Comparison of ENCODE assay signal across 6 worm cellular contexts in genomic region chrX:5086212-5086611, ce11.
TF ChIP-seq lines count a peak whose summit lies in the region.

No protein-coding gene starts in this region.

TF ChIP-seq in whole organism, L1 larva, 84 proteins besides CTCF, POLR2A, EP300 and RAD21 (continues in another document):
- TF ChIP-seq nhr-20 (tag; optimal IDR thresholded peaks at IDR 0.05; lab: Kevin White, UChicago) (no peak), unc-130 (tag; optimal IDR thresholded peaks at IDR 0.05; lab: Kevin White, UChicago) (no peak), nhr-19 (GFP tag; conservative IDR thresholded peaks at IDR 0.05; lab: Robert Waterston, UW) (no peak), rnt-1 (tag; optimal IDR thresholded peaks at IDR 0.05; lab: Kevin White, UChicago) (peak; percentile 6), ceh-82 (tag; optimal IDR thresholded peaks at IDR 0.05; lab: Kevin White, UChicago) (no peak), ztf-4 (tag; optimal IDR thresholded peaks at IDR 0.05; lab: Kevin White, UChicago) (no peak), swsn-7 (tag; optimal IDR thresholded peaks at IDR 0.05; lab: Kevin White, UChicago) (peak; percentile 12), efl-3 (GFP tag; optimal IDR thresholded peaks at IDR 0.05; lab: Kevin White, UChicago) (no peak), snu-23 (GFP tag; optimal IDR thresholded peaks at IDR 0.05; lab: Kevin White, UChicago) (no peak), nhr-84 (tag; optimal IDR thresholded peaks at IDR 0.05; lab: Kevin White, UChicago) (no peak), zip-4 (GFP tag; optimal IDR thresholded peaks at IDR 0.05; lab: Kevin White, UChicago) (no peak), efl-1 (optimal IDR thresholded peaks at IDR 0.05; lab: Kevin White, UChicago) (no peak), efl-1 (GFP tag; optimal IDR thresholded peaks at IDR 0.05 in 1 of 2; lab: Kevin White, UChicago) (no peak), tlp-1 (tag; optimal IDR thresholded peaks at IDR 0.05; lab: Kevin White, UChicago) (no peak), lin-35 (GFP tag; optimal IDR thresholded peaks at IDR 0.05; lab: Kevin White, UChicago) (peak in 1 of 2 experiments; percentile 4), nhr-76 (tag; optimal IDR thresholded peaks at IDR 0.05; lab: Kevin White, UChicago) (no peak)

TF ChIP-seq in whole organism, L2 larva, 48 proteins besides CTCF, POLR2A, EP300 and RAD21:
- TF ChIP-seq C34F6.9 (tag; optimal IDR thresholded peaks at IDR 0.05; lab: Kevin White, UChicago) (peak; percentile 2), unc-55 (GFP tag; optimal IDR thresholded peaks at IDR 0.05; lab: Kevin White, UChicago) (no peak), nhr-23 (tag; optimal IDR thresholded peaks at IDR 0.05; lab: Kevin White, UChicago) (no peak), zag-1 (tag; optimal IDR thresholded peaks at IDR 0.05; lab: Kevin White, UChicago) (peak; percentile 3), crh-2 (tag; optimal IDR thresholded peaks at IDR 0.05; lab: Kevin White, UChicago) (peak; percentile 26), alr-1 (tag; optimal IDR thresholded peaks at IDR 0.05; lab: Kevin White, UChicago) (no peak), nhr-129 (tag; optimal IDR thresholded peaks at IDR 0.05; lab: Kevin White, UChicago) (peak; percentile 35), dmd-4 (tag; optimal IDR thresholded peaks at IDR 0.05; lab: Kevin White, UChicago) (no peak), nhr-77 (tag; optimal IDR thresholded peaks at IDR 0.05; lab: Kevin White, UChicago) (no peak)

TF ChIP-seq in whole organism, L3 larva, 47 proteins besides CTCF, POLR2A, EP300 and RAD21:
- no peak for TF ChIP-seq pqm-1 (tag; optimal IDR thresholded peaks at IDR 0.05; lab: Kevin White, UChicago)
- no peak for TF ChIP-seq elt-1 (tag; optimal IDR thresholded peaks at IDR 0.05; lab: Kevin White, UChicago)
- no peak for TF ChIP-seq nhr-12 (tag; optimal IDR thresholded peaks at IDR 0.05; lab: Kevin White, UChicago)
- no peak for TF ChIP-seq ceh-28 (tag; optimal IDR thresholded peaks at IDR 0.05; lab: Kevin White, UChicago)
- TF ChIP-seq tbx-2 (tag; optimal IDR thresholded peaks at IDR 0.05; lab: Kevin White, UChicago), result no peak
- TF ChIP-seq pha-4 (tag; optimal IDR thresholded peaks at IDR 0.05; lab: Kevin White, UChicago), result peak; percentile 72
- no peak for TF ChIP-seq ZK546.5 (tag; optimal IDR thresholded peaks at IDR 0.05; lab: Kevin White, UChicago)
- no peak for TF ChIP-seq nhr-25 (tag; optimal IDR thresholded peaks at IDR 0.05; lab: Kevin White, UChicago)
- TF ChIP-seq snpc-4 (tag; optimal IDR thresholded peaks at IDR 0.05; lab: Kevin White, UChicago), result peak; percentile 0
TF ChIP-seq in whole organism, L3 larva: peak in this region for 2.

TF ChIP-seq in whole organism, L4 larva, 104 proteins besides CTCF, POLR2A, EP300 and RAD21 (continues in another document):
- TF ChIP-seq Y48G9A.11 (GFP tag; IDR thresholded peaks at IDR 0.05; lab: Robert Waterston, UW) (no peak), ZK337.2 (GFP tag; IDR thresholded peaks at IDR 0.05; lab: Robert Waterston, UW) (no peak), daf-16 (GFP tag; optimal IDR thresholded peaks at IDR 0.05; lab: Kevin White, UChicago) (peak in 1 of 2 experiments; percentile 23), daf-16 (tag; optimal IDR thresholded peaks at IDR 0.05; lab: Kevin White, UChicago) (peak; percentile 94), hmg-1.1 (GFP tag; IDR thresholded peaks at IDR 0.05; lab: Robert Waterston, UW) (no peak), mep-1 (tag; optimal IDR thresholded peaks at IDR 0.05; lab: Kevin White, UChicago) (peak; percentile 24), unc-62 (GFP tag; optimal IDR thresholded peaks at IDR 0.05 in 1 of 2; lab: Kevin White, UChicago) (peak in 1 of 2 experiments; percentile 35), unc-62 (tag; optimal IDR thresholded peaks at IDR 0.05; lab: Kevin White, UChicago) (no peak), hlh-30 (tag; optimal IDR thresholded peaks at IDR 0.05; lab: Kevin White, UChicago; ENCODE audit: insufficient read depth) (peak; percentile 12), lin-13 (GFP tag; optimal IDR thresholded peaks at IDR 0.05; lab: Kevin White, UChicago) (no peak), mxl-2 (GFP tag; conservative IDR thresholded peaks at IDR 0.05; lab: Robert Waterston, UW) (no peak), lim-7 (GFP tag; IDR thresholded peaks at IDR 0.05; lab: Robert Waterston, UW) (no peak), saeg-2 (GFP tag; IDR thresholded peaks at IDR 0.05; lab: Robert Waterston, UW) (no peak), aly-2 (tag; optimal IDR thresholded peaks at IDR 0.05; lab: Kevin White, UChicago) (no peak), dmd-6 (GFP tag; IDR thresholded peaks at IDR 0.05; lab: Robert Waterston, UW) (no peak), F49E8.2 (tag; optimal IDR thresholded peaks at IDR 0.05; lab: Kevin White, UChicago; ENCODE audit: borderline replicate concordance) (no peak), snpc-4 (tag; optimal IDR thresholded peaks at IDR 0.05; lab: Kevin White, UChicago) (no peak), zag-1 (tag; optimal IDR thresholded peaks at IDR 0.05; lab: Kevin White, UChicago) (no peak), dve-1 (tag; optimal IDR thresholded peaks at IDR 0.05; lab: Kevin White, UChicago; ENCODE audit: insufficient read depth) (peak; percentile 28), cey-2 (tag; optimal IDR thresholded peaks at IDR 0.05; lab: Kevin White, UChicago; ENCODE audit: borderline replicate concordance, insufficient read depth) (no peak)

TF ChIP-seq in whole organism, mixed stage, embryonic, 35 proteins besides CTCF, POLR2A, EP300 and RAD21:
- no peak for TF ChIP-seq nhr-76 (tag; optimal IDR thresholded peaks at IDR 0.05; lab: Kevin White, UChicago)
- TF ChIP-seq mab-5 (tag; optimal IDR thresholded peaks at IDR 0.05; lab: Kevin White, UChicago), result no peak
- TF ChIP-seq mep-1 (tag; optimal IDR thresholded peaks at IDR 0.05; lab: Kevin White, UChicago), result peak; percentile 14
- no peak for TF ChIP-seq sptf-1 (tag; optimal IDR thresholded peaks at IDR 0.05; lab: Kevin White, UChicago)
- no peak for TF ChIP-seq pha-4 (tag; optimal IDR thresholded peaks at IDR 0.05; lab: Kevin White, UChicago)
- no peak for TF ChIP-seq hlh-1 (tag; optimal IDR thresholded peaks at IDR 0.05; lab: Kevin White, UChicago)
- TF ChIP-seq drap-1 (GFP tag; optimal IDR thresholded peaks at IDR 0.05; lab: Kevin White, UChicago), result no peak
- no peak for TF ChIP-seq lsy-2 (tag; optimal IDR thresholded peaks at IDR 0.05; lab: Kevin White, UChicago)

TF ChIP-seq in whole organism, young adult, 124 proteins besides CTCF, POLR2A, EP300 and RAD21:
- TF ChIP-seq T07F8.4 (tag; optimal IDR thresholded peaks at IDR 0.05; lab: Kevin White, UChicago) (no peak), hmg-1.2 (GFP tag; IDR thresholded peaks at IDR 0.05; lab: Robert Waterston, UW) (peak; percentile 44; the same call in 1 of the 2 replicates), sptf-2 (GFP tag; optimal IDR thresholded peaks at IDR 0.05; lab: Kevin White, UChicago) (no peak), dox-1 (GFP tag; IDR thresholded peaks at IDR 0.05; lab: Robert Waterston, UW) (no peak), F57C9.4 (tag; optimal IDR thresholded peaks at IDR 0.05; lab: Kevin White, UChicago) (no peak), zim-3 (tag; optimal IDR thresholded peaks at IDR 0.05; lab: Kevin White, UChicago) (no peak)
